Worm (Caenorhabditis elegans) whole organism, L1 larva: ENCODE results near the gene E02C12.10.

Source experiments
- egl-27 ChIP-seq, 2 experiments: fragments of 150-350 bp in 1 of 2; sonication (generic microtip); optimal IDR thresholded peaks; 3 replicates each; lab custom pipeline; 2017 to 2018; ENCODE audit warnings: missing biosample characterization in 2 of 2, missing genetic modification characterization in 2 of 2, missing genetic modification reagents in 2 of 2
- fkh-4 ChIP-seq: sonication (generic microtip); optimal IDR thresholded peaks from 2 replicates; lab custom pipeline; 2016; ENCODE audit warnings: missing compliant biosample characterization, missing genetic modification characterization, borderline replicate concordance
- fos-1 ChIP-seq: fragments of 150-350 bp; optimal IDR thresholded peaks from 2 replicates; lab custom pipeline; 2014; ENCODE audit warnings: missing biosample characterization, missing genetic modification characterization
- jun-1 ChIP-seq: fragments of 150-350 bp; optimal IDR thresholded peaks from 2 replicates; lab custom pipeline; 2014; ENCODE audit warnings: missing biosample characterization, missing genetic modification reagents, missing genetic modification characterization
- nhr-47 ChIP-seq: sonication (generic microtip); optimal IDR thresholded peaks from 2 replicates; lab custom pipeline; 2016; ENCODE audit warnings: mild to moderate bottlenecking, missing genetic modification characterization, moderate library complexity, missing compliant biosample characterization
- nhr-76 ChIP-seq: sonication (generic microtip); optimal IDR thresholded peaks from 2 replicates; lab custom pipeline; 2017; ENCODE audit warnings: missing biosample characterization, missing genetic modification characterization
- pqm-1 ChIP-seq: sonication (generic microtip); optimal IDR thresholded peaks from 3 replicates; lab custom pipeline; 2017; ENCODE audit warnings: missing biosample characterization, missing genetic modification characterization
- unc-62 ChIP-seq: fragments of 150-350 bp; optimal IDR thresholded peaks from 2 replicates; lab custom pipeline; 2014; ENCODE audit warnings: missing biosample characterization, missing genetic modification reagents, missing genetic modification characterization
- xbp-1 ChIP-seq: sonication (generic microtip); optimal IDR thresholded peaks from 2 replicates; lab custom pipeline; 2016; ENCODE audit warnings: missing genetic modification characterization, missing compliant biosample characterization
- ztf-11 ChIP-seq, 2 experiments: sonication (generic microtip); optimal IDR thresholded peaks; 2 replicates each; lab custom pipeline; 2016 to 2017; ENCODE audit warnings: missing genetic modification characterization in 2 of 2, missing biosample characterization in 1 of 2, missing compliant biosample characterization in 1 of 2

DNA sequence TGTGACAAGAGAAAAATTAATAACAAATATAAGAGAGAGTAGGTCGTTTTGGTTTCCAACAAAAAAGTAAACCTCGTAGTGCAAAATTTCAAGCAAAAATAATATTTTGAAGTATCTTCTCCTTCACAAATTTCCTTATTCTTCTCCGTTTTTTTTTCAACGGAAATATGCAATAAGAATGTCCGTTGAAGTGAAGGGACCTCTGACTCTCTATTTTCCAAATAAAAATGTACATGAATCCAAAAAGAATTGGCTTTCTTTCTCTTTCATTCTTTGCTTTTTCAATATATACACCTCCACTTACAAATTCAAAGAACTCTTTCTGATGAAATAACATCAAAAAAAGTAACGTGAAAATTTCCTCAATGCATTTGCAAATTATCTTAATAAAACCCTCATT is 38.4 kb upstream of the E02C12.10 start, which contains the start of gene F36D4.1:
- TF ChIP-seq xbp-1 (tag; lab: Kevin White, UChicago) (no peak), jun-1 (tag; lab: Kevin White, UChicago) (no peak), nhr-47 (tag; lab: Kevin White, UChicago) (no peak), fos-1 (no peak), nhr-76 (tag; lab: Kevin White, UChicago) (no peak), egl-27 (tag; optimal IDR thresholded peaks at IDR 0.05; lab: Kevin White, UChicago) (no peak), fkh-4 (tag; lab: Kevin White, UChicago) (no peak), ztf-11 (tag; optimal IDR thresholded peaks at IDR 0.05; lab: Kevin White, UChicago) (no peak), pqm-1 (tag; lab: Kevin White, UChicago) (no peak), unc-62 (no peak)
